Worm (Caenorhabditis elegans) whole organism, L4/young adult: ENCODE results near the gene ttbk-6.

Experiments
- W03F9.2 ChIP-seq: fragments of 150-350 bp; optimal IDR thresholded peaks from 2 replicates; lab custom pipeline; 2014; ENCODE audit warnings: missing biosample characterization, missing genetic modification characterization
- dao-5 ChIP-seq: sonication (generic microtip); optimal IDR thresholded peaks from 2 replicates; lab custom pipeline; 2016; ENCODE audit warnings: missing genotype, missing genetic modification characterization, moderate library complexity, missing compliant biosample characterization
- him-1 ChIP-seq: sonication (generic microtip); optimal IDR thresholded peaks from 2 replicates; lab custom pipeline; 2016; ENCODE audit warnings: missing genotype, missing genetic modification reagents, missing genetic modification characterization, missing compliant biosample characterization

DNA sequence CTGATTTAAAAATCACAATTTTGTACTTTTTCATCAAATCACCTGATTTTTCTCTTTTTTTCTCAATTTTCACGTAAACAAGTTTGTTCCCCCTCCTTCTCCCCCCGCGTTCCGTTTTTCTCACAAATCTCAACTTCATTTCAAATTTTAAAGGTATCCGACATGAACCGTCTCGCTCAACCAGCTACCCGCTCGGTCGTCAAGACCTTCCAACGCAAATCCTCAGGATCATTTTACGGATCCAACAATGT is 7.0 kb downstream of the ttbk-6 start, which contains the start of gene cox-6A:
- TF ChIP-seq W03F9.2 (no peak), him-1 (tag; lab: Kevin White, UChicago) (no peak), dao-5 (tag; lab: Kevin White, UChicago) (no peak)
